Fruit fly (Drosophila melanogaster): ENCODE measurements around the gene Snmp1.
A peak's percentile ranks its signal among the peaks of the same experiment; 100 is the strongest.

Snmp1 gene

DNA sequence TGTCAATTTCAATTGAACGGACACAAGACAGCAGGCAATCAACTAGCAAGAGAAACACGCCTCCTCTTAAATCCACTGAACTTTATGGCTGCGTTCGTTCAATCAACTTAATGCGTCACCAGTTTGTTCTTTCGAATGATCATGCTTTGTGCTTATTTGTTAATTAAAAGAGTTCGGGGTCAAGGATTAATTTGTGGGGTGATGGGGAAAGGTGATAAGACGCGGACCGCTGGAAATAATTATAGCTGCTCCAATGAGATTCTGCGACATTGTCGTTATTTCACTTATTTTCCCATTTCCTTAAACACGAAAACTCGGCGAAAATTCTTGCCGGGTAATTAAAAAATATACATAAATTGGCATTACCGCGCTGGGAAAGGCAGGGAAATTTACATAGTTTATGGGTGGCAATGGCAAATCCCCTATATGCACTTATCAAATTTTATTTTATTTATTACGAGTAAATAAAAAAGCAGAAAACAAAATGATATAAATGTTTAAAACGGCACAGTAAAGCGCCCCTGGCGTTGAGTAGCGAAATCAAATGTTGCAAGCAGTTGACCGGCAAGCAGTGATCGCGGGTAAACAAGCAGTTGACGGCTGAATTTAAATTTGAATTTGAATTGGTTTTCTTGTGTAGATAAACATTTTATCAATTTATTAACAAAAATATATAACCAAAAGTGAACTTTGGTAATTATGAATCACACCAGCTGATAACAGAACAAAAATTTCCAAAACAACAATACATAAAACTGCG is 16.5 kb upstream of the Snmp1 start (continued):
- peak; percentile 79 for TF ChIP-seq Optix (GFP tag; IDR thresholded peaks at IDR 0.05)
- TF ChIP-seq Doc2 (GFP tag; IDR thresholded peaks at IDR 0.05) = no peak
- TF ChIP-seq stwl (tag; optimal IDR thresholded peaks at IDR 0.05) = peak; percentile 76
- peak; percentile 62 for TF ChIP-seq CG31441 (GFP tag; IDR thresholded peaks at IDR 0.05)
- TF ChIP-seq Rx (GFP tag; IDR thresholded peaks at IDR 0.05) = no peak
- peak; percentile 62 for TF ChIP-seq CG1647 (GFP tag; optimal IDR thresholded peaks at IDR 0.05)
- TF ChIP-seq CG31365 (tag; optimal IDR thresholded peaks at IDR 0.05) = peak; percentile 99
- TF ChIP-seq Blimp-1 (GFP tag; optimal IDR thresholded peaks at IDR 0.05) = peak; percentile 56
- peak; percentile 68 for TF ChIP-seq slp2 (GFP tag; optimal IDR thresholded peaks at IDR 0.05)
- TF ChIP-seq CG12071 (GFP tag; optimal IDR thresholded peaks at IDR 0.05) = peak; percentile 67
- no peak for TF ChIP-seq trh (GFP tag; optimal IDR thresholded peaks at IDR 0.05)
- TF ChIP-seq CG10959 (GFP tag; IDR thresholded peaks at IDR 0.05) = peak; percentile 69
- TF ChIP-seq Gug (GFP tag; IDR thresholded peaks at IDR 0.05) = peak; percentile 35; the same call in 1 of the 4 replicates
- TF ChIP-seq CG7839 (tag; optimal IDR thresholded peaks at IDR 0.05) = peak; percentile 73
- peak; percentile 73 for TF ChIP-seq lmd (GFP tag; IDR thresholded peaks at IDR 0.05)
- no peak for TF ChIP-seq CG17186 (GFP tag; optimal IDR thresholded peaks at IDR 0.05)
- peak; percentile 84 for TF ChIP-seq gro (GFP tag; optimal IDR thresholded peaks at IDR 0.05)
- peak; percentile 73 for TF ChIP-seq ttk (GFP tag; IDR thresholded peaks at IDR 0.05)
- peak; percentile 65 for TF ChIP-seq CG17829 (tag; optimal IDR thresholded peaks at IDR 0.05)
- TF ChIP-seq Hr3 (GFP tag; optimal IDR thresholded peaks at IDR 0.05) = peak; percentile 77
- peak; percentile 75 for TF ChIP-seq CG10979 (tag; optimal IDR thresholded peaks at IDR 0.05)
- TF ChIP-seq CG12769 (tag; optimal IDR thresholded peaks at IDR 0.05) = peak; percentile 66
- TF ChIP-seq Lpt (GFP tag; optimal IDR thresholded peaks at IDR 0.05) = peak; percentile 95
- 0 out of 3 replicates have a peak, but pooled peaks have one; percentile 55 for TF ChIP-seq CG3726 (GFP tag; IDR thresholded peaks at IDR 0.05)
- TF ChIP-seq nmo (GFP tag; optimal IDR thresholded peaks at IDR 0.05) = peak; percentile 71
- peak; percentile 37 for TF ChIP-seq YL-1 (GFP tag; optimal IDR thresholded peaks at IDR 0.05)
- TF ChIP-seq eve (GFP tag; optimal IDR thresholded peaks at IDR 0.05) = peak in 1 of 2 experiments; percentile 22
- peak; percentile 80 for TF ChIP-seq CG3065 (GFP tag; optimal IDR thresholded peaks at IDR 0.05)
- no peak for TF ChIP-seq CG7745 (tag; optimal IDR thresholded peaks at IDR 0.05)
- peak; percentile 39 for TF ChIP-seq CG17568 (GFP tag; optimal IDR thresholded peaks at IDR 0.05)
- TF ChIP-seq tio (GFP tag; optimal IDR thresholded peaks at IDR 0.05) = peak; percentile 33
- peak; percentile 66 for TF ChIP-seq Mes4 (GFP tag; optimal IDR thresholded peaks at IDR 0.05)
- TF ChIP-seq ken (GFP tag; IDR thresholded peaks at IDR 0.05) = peak; percentile 77
- peak; percentile 67 for TF ChIP-seq mam (GFP tag; optimal IDR thresholded peaks at IDR 0.05)
- no peak for TF ChIP-seq CG43689 (GFP tag; IDR thresholded peaks at IDR 0.05)
- TF ChIP-seq CG13123 (GFP tag; optimal IDR thresholded peaks at IDR 0.05) = no peak
- peak; percentile 60 for TF ChIP-seq ATbp (GFP tag; optimal IDR thresholded peaks at IDR 0.05)
- peak; percentile 63 for TF ChIP-seq zfh2 (GFP tag; optimal IDR thresholded peaks at IDR 0.05)
- TF ChIP-seq CG16779 (GFP tag; IDR thresholded peaks at IDR 0.05) = peak; percentile 55; the same call in 1 of the 2 replicates
- TF ChIP-seq CG7928 (GFP tag; optimal IDR thresholded peaks at IDR 0.05) = peak; percentile 52
- no peak for TF ChIP-seq CG15479 (GFP tag; optimal IDR thresholded peaks at IDR 0.05)
- no peak; the same call in 1 of the 2 replicates for TF ChIP-seq wor (GFP tag; IDR thresholded peaks at IDR 0.05)
- peak; percentile 68 for TF ChIP-seq fu2 (GFP tag; optimal IDR thresholded peaks at IDR 0.05)
- TF ChIP-seq row (GFP tag; IDR thresholded peaks at IDR 0.05) = peak; percentile 35; the same call in 1 of the 3 replicates
- TF ChIP-seq sisA (GFP tag; IDR thresholded peaks at IDR 0.05) = peak; percentile 37; the same call in 1 of the 2 replicates
- peak; percentile 66 for TF ChIP-seq gem (tag; optimal IDR thresholded peaks at IDR 0.05)
- peak; percentile 70 for TF ChIP-seq CG30431 (GFP tag; optimal IDR thresholded peaks at IDR 0.05)
- peak; percentile 50; the same call in 2 of the 3 replicates for TF ChIP-seq CG14050 (GFP tag; IDR thresholded peaks at IDR 0.05)
- TF ChIP-seq CG11723 (GFP tag; optimal IDR thresholded peaks at IDR 0.05) = peak; percentile 60
- TF ChIP-seq CG10274 (GFP tag; optimal IDR thresholded peaks at IDR 0.05) = peak; percentile 63
